Worm (Caenorhabditis elegans) whole organism, L4 larva: ENCODE measurements around the gene T13C2.3.
A peak's percentile ranks its signal among the peaks of the same experiment; 100 is the strongest.

Experiments used
- F10B5.3 ChIP-seq: sonication (generic microtip); optimal IDR thresholded peaks from 2 replicates; lab custom pipeline; 2016; ENCODE audit warnings: mild to moderate bottlenecking, missing genetic modification characterization, missing compliant biosample characterization
- R02D3.7 ChIP-seq: fragments of 150-350 bp; sonication (generic microtip); optimal IDR thresholded peaks from 3 replicates; lab custom pipeline; 2014; ENCODE audit warnings: missing biosample characterization, missing genetic modification characterization
- T20F7.1 ChIP-seq: fragments of 200-800 bp; sonication (Bioruptor generic); optimal IDR thresholded peaks from 2 replicates; lab custom pipeline; 2018; ENCODE audit warnings: mild to moderate bottlenecking, missing genetic modification characterization, missing compliant biosample characterization
- Y75B8A.6 ChIP-seq: fragments of 200-800 bp; sonication (Bioruptor generic); IDR thresholded peaks from 2 replicates; pipeline ENCODE4 v1.3.6; 2022; ENCODE audit warnings: missing genetic modification reagents, missing genetic modification characterization, missing compliant biosample characterization
- ZK546.5 ChIP-seq, 2 experiments: sonication (generic microtip); optimal IDR thresholded peaks; 2 replicates each; lab custom pipeline; 2017; ENCODE audit warnings: missing biosample characterization in 2 of 2, missing genetic modification characterization in 2 of 2
- aha-1 ChIP-seq: fragments of 150-350 bp; peaks from one replicate; lab custom pipeline; 2014; ENCODE audit warnings: missing biosample characterization, missing genetic modification characterization
- attf-4 ChIP-seq: sonication (generic microtip); optimal IDR thresholded peaks from 3 replicates; lab custom pipeline; 2017; ENCODE audit warnings: missing biosample characterization, missing genetic modification characterization
- ceh-20 ChIP-seq: fragments of 200-800 bp; sonication (Bioruptor generic); IDR thresholded peaks from 2 replicates; pipeline ENCODE4 v1.3.6; 2022; ENCODE audit warnings: missing genetic modification reagents, missing genetic modification characterization, missing compliant biosample characterization
- ceh-28 ChIP-seq: fragments of 150-350 bp; optimal IDR thresholded peaks from 2 replicates; lab custom pipeline; 2014; ENCODE audit warnings: missing biosample characterization, missing genetic modification reagents, missing genetic modification characterization
- cey-2 ChIP-seq: sonication (generic microtip); optimal IDR thresholded peaks from 3 replicates; lab custom pipeline; 2017; ENCODE audit warnings: missing genetic modification characterization, mild to moderate bottlenecking, missing compliant biosample characterization, antibody characterized with exemption, borderline replicate concordance; ENCODE audit not compliant: insufficient read depth
- ctbp-1 ChIP-seq: fragments of 200-800 bp; sonication (Bioruptor generic); IDR thresholded peaks from 2 replicates; pipeline ENCODE4 v1.3.6; 2022; ENCODE audit warnings: missing genetic modification reagents, missing genetic modification characterization, missing compliant biosample characterization
- daf-12 ChIP-seq: fragments of 150-350 bp; optimal IDR thresholded peaks from 2 replicates; lab custom pipeline; 2014; ENCODE audit warnings: missing biosample characterization, missing genetic modification reagents, missing genetic modification characterization
- daf-16 ChIP-seq, 3 experiments: sonication (generic microtip); optimal IDR thresholded peaks; 2 replicates each; lab custom pipeline; 2016 to 2017; ENCODE audit warnings: missing genetic modification characterization in 3 of 3, missing genetic modification reagents in 3 of 3, mild to moderate bottlenecking in 2 of 3, missing compliant biosample characterization in 2 of 3, missing biosample characterization in 1 of 3, moderate library complexity in 1 of 3
- daf-19 ChIP-seq: fragments of 200-800 bp; sonication (Bioruptor generic); conservative IDR thresholded peaks from 2 replicates; pipeline ENCODE4 v1.3.6; 2022; ENCODE audit warnings: missing genetic modification characterization, missing compliant biosample characterization
- dmd-6 ChIP-seq: fragments of 200-800 bp; sonication (Bioruptor generic); IDR thresholded peaks from 2 replicates; pipeline ENCODE4 v1.3.6; 2022; ENCODE audit warnings: missing genetic modification reagents, missing genetic modification characterization, missing compliant biosample characterization
- dmd-8 ChIP-seq: fragments of 200-800 bp; sonication (Bioruptor generic); IDR thresholded peaks from 2 replicates; pipeline ENCODE4 v1.3.6; 2022; ENCODE audit warnings: missing genetic modification characterization, missing compliant biosample characterization
- fos-1 ChIP-seq: fragments of 150-350 bp; optimal IDR thresholded peaks from 2 replicates; lab custom pipeline; 2014; ENCODE audit warnings: missing biosample characterization, missing genetic modification characterization
- gei-8 ChIP-seq: fragments of 200-800 bp; sonication (Bioruptor generic); optimal IDR thresholded peaks from 2 replicates; lab custom pipeline; 2018; ENCODE audit warnings: mild to moderate bottlenecking, missing genetic modification characterization, missing compliant biosample characterization
- hif-1 ChIP-seq, 2 experiments: sonication (generic microtip); optimal IDR thresholded peaks; 2 replicates each; lab custom pipeline; 2016 to 2017; ENCODE audit warnings: missing compliant biosample characterization in 2 of 2, missing genetic modification characterization in 2 of 2, missing genetic modification reagents in 2 of 2, missing genotype in 2 of 2, mild to moderate bottlenecking in 1 of 2
- hlh-11 ChIP-seq: fragments of 200-800 bp; sonication (Bioruptor generic); optimal IDR thresholded peaks from 2 replicates; lab custom pipeline; 2018; ENCODE audit warnings: mild to moderate bottlenecking, missing genetic modification characterization, missing compliant biosample characterization
- hmg-1.1 ChIP-seq: fragments of 200-800 bp; sonication (Bioruptor generic); IDR thresholded peaks from 2 replicates; pipeline ENCODE4 v1.3.6; 2022; ENCODE audit warnings: missing genetic modification reagents, missing genetic modification characterization, missing compliant biosample characterization
- lin-39 ChIP-seq: fragments of 150-350 bp; optimal IDR thresholded peaks from 2 replicates; lab custom pipeline; 2014; ENCODE audit warnings: missing biosample characterization, missing genetic modification reagents, missing genetic modification characterization
- lir-3 ChIP-seq: sonication (generic microtip); optimal IDR thresholded peaks from 2 replicates; lab custom pipeline; 2016; ENCODE audit warnings: mild to moderate bottlenecking, missing genetic modification characterization, missing compliant biosample characterization
- lsy-2 ChIP-seq, 2 experiments: fragments of 150-350 bp in 1 of 2; sonication (generic microtip) in 1 of 2; optimal IDR thresholded peaks; 2 replicates each; lab custom pipeline; 2014 to 2017; ENCODE audit warnings: missing biosample characterization in 2 of 2, missing genetic modification characterization in 2 of 2
- madf-5 ChIP-seq, 2 experiments: fragments of 200-800 bp; sonication (Bioruptor generic); IDR thresholded peaks; 2 replicates each; pipeline ENCODE4 v1.3.6; 2022; ENCODE audit warnings: missing compliant biosample characterization in 2 of 2, missing genetic modification characterization in 2 of 2
- mdl-1 ChIP-seq, 2 experiments: fragments of 150-350 bp in 1 of 2; sonication (generic microtip) in 1 of 2; optimal IDR thresholded peaks; 2 replicates each; lab custom pipeline; 2014 to 2017; ENCODE audit warnings: missing biosample characterization in 2 of 2, missing genetic modification characterization in 2 of 2
- mes-2 ChIP-seq: sonication (generic microtip); optimal IDR thresholded peaks from 2 replicates; lab custom pipeline; 2016; ENCODE audit warnings: missing genotype, mild to moderate bottlenecking, missing genetic modification characterization, missing compliant biosample characterization; ENCODE audit not compliant: poor library complexity, severe bottlenecking
- mxl-2 ChIP-seq: fragments of 200-800 bp; sonication (Bioruptor generic); conservative IDR thresholded peaks from 2 replicates; pipeline ENCODE4 v1.3.6; 2022; ENCODE audit warnings: missing genetic modification reagents, missing genetic modification characterization, missing compliant biosample characterization
- nhr-11 ChIP-seq: fragments of 150-350 bp; optimal IDR thresholded peaks from 2 replicates; lab custom pipeline; 2014; ENCODE audit warnings: missing biosample characterization, missing genetic modification characterization
- nhr-25 ChIP-seq: sonication (generic microtip); optimal IDR thresholded peaks from 2 replicates; lab custom pipeline; 2017; ENCODE audit warnings: missing genetic modification characterization, mild to moderate bottlenecking, missing compliant biosample characterization, antibody characterized with exemption, moderate library complexity, borderline replicate concordance; ENCODE audit not compliant: insufficient read depth
- nhr-28 ChIP-seq: fragments of 150-350 bp; optimal IDR thresholded peaks from 2 replicates; lab custom pipeline; 2014; ENCODE audit warnings: missing biosample characterization, missing genetic modification characterization
- nhr-41 ChIP-seq: fragments of 200-800 bp; sonication (Bioruptor generic); IDR thresholded peaks from 2 replicates; pipeline ENCODE4 v1.3.6; 2022; ENCODE audit warnings: missing genetic modification reagents, missing genetic modification characterization, missing compliant biosample characterization
- pha-4 ChIP-seq, 2 experiments: fragments of 150-350 bp in 1 of 2; fragments of 200-800 bp in 1 of 2; sonication (Bioruptor generic) in 1 of 2; IDR thresholded peaks in 1 of 2; optimal IDR thresholded peaks in 1 of 2; 2 replicates each; pipeline versions ENCODE4 v1.3.6 to Lab custom; 2014 to 2022; ENCODE audit warnings: missing genetic modification characterization in 2 of 2, missing genetic modification reagents in 2 of 2, missing biosample characterization in 1 of 2, missing compliant biosample characterization in 1 of 2
- pqm-1 ChIP-seq: sonication (generic microtip); optimal IDR thresholded peaks from 2 replicates; lab custom pipeline; 2017; ENCODE audit warnings: missing biosample characterization, missing genetic modification characterization
- spr-3 ChIP-seq: fragments of 200-800 bp; sonication (Bioruptor generic); optimal IDR thresholded peaks from 2 replicates; lab custom pipeline; 2018; ENCODE audit warnings: mild to moderate bottlenecking, missing genetic modification characterization, missing compliant biosample characterization
- tra-1 ChIP-seq: fragments of 200-800 bp; sonication (Bioruptor generic); IDR thresholded peaks from 2 replicates; pipeline ENCODE4 v1.3.6; 2022; ENCODE audit warnings: missing genetic modification reagents, missing genetic modification characterization, missing compliant biosample characterization
- unc-62 ChIP-seq, 3 experiments: fragments of 150-350 bp in 1 of 3; sonication (generic microtip); optimal IDR thresholded peaks in 2 of 3; peaks in 1 of 3; 1 replicate in 1 of 3; 2 replicates in 2 of 3; lab custom pipeline; 2014 to 2017; ENCODE audit warnings: missing biosample characterization in 3 of 3, missing genetic modification characterization in 3 of 3, missing genetic modification reagents in 3 of 3, missing genotype in 1 of 3
- vab-7 ChIP-seq: fragments of 200-800 bp; sonication (Bioruptor generic); IDR thresholded peaks from 2 replicates; pipeline ENCODE4 v1.3.6; 2022; ENCODE audit warnings: missing genetic modification reagents, missing genetic modification characterization, missing compliant biosample characterization
- zip-2 ChIP-seq: fragments of 150-350 bp; optimal IDR thresholded peaks from 2 replicates; lab custom pipeline; 2014; ENCODE audit warnings: missing biosample characterization, missing genetic modification characterization

Gene T13C2.3

ce11 chrII:6838977-6839376 lies 49.9 kb downstream of the T13C2.3 start (continued):
- peak; percentile 8 for TF ChIP-seq nhr-28 (tag; lab: Kevin White, UChicago)
- peak; percentile 99 for TF ChIP-seq aha-1
- no peak for TF ChIP-seq Y75B8A.6 (GFP tag; lab: Robert Waterston, UW)
- 0 out of 2 replicates have a peak, but pooled peaks have one; percentile 9 for TF ChIP-seq ceh-20 (GFP tag; lab: Robert Waterston, UW)
- TF ChIP-seq fos-1 (tag; lab: Kevin White, UChicago), result no peak
- TF ChIP-seq zip-2, result no peak
- peak; percentile 42 for TF ChIP-seq mes-2 (tag; lab: Kevin White, UChicago)
- no peak for TF ChIP-seq daf-19 (GFP tag; lab: Robert Waterston, UW)
- no peak for TF ChIP-seq R02D3.7 (tag; lab: Kevin White, UChicago)
- 0 out of 2 replicates have a peak, but pooled peaks have one; percentile 52 for TF ChIP-seq tra-1 (GFP tag; lab: Robert Waterston, UW)
- TF ChIP-seq ceh-28 (tag; lab: Kevin White, UChicago), result no peak
- no peak for TF ChIP-seq lin-39 (tag; lab: Kevin White, UChicago)
- TF ChIP-seq spr-3 (GFP tag; lab: Kevin White, UChicago), result no peak
- TF ChIP-seq daf-12 (tag; lab: Kevin White, UChicago), result no peak
- TF ChIP-seq nhr-11 (tag; lab: Kevin White, UChicago), result peak; percentile 40
- no peak for TF ChIP-seq T20F7.1 (GFP tag; lab: Kevin White, UChicago)
- TF ChIP-seq attf-4 (tag; lab: Kevin White, UChicago), result no peak
- no peak for TF ChIP-seq pha-4 (GFP tag; IDR thresholded peaks at IDR 0.05; lab: Robert Waterston, UW)
- no peak for TF ChIP-seq pha-4 (tag; optimal IDR thresholded peaks at IDR 0.05; lab: Kevin White, UChicago)
- TF ChIP-seq cey-2 (tag; lab: Kevin White, UChicago), result no peak
- TF ChIP-seq lsy-2 (tag; optimal IDR thresholded peaks at IDR 0.05; lab: Kevin White, UChicago), result peak in 1 of 2 experiments; percentile 49
- TF ChIP-seq hif-1 (tag; optimal IDR thresholded peaks at IDR 0.05; lab: Kevin White, UChicago), result peak in 1 of 2 experiments; percentile 27
- TF ChIP-seq madf-5 (GFP tag; IDR thresholded peaks at IDR 0.05; lab: Robert Waterston, UW), result no peak
- no peak for TF ChIP-seq dmd-8
- peak; percentile 55 for TF ChIP-seq dmd-6 (GFP tag; lab: Robert Waterston, UW)
- TF ChIP-seq nhr-41 (GFP tag; lab: Robert Waterston, UW), result no peak
- TF ChIP-seq nhr-25, result no peak
- no peak for TF ChIP-seq vab-7 (GFP tag; lab: Robert Waterston, UW)
- no peak for TF ChIP-seq gei-8 (GFP tag; lab: Kevin White, UChicago)
- no peak for TF ChIP-seq mxl-2 (GFP tag; lab: Robert Waterston, UW)

ce11 chrII:6840663-6841062 lies 51.6 kb downstream of the T13C2.3 start:
- TF ChIP-seq madf-5 (GFP tag; IDR thresholded peaks at IDR 0.05; lab: Robert Waterston, UW) (no peak), hlh-11 (tag; lab: Kevin White, UChicago) (no peak), ZK546.5 (tag; optimal IDR thresholded peaks at IDR 0.05; lab: Kevin White, UChicago) (no peak), pha-4 (GFP tag; IDR thresholded peaks at IDR 0.05; lab: Robert Waterston, UW) (no peak), pha-4 (tag; optimal IDR thresholded peaks at IDR 0.05; lab: Kevin White, UChicago) (peak; percentile 13), unc-62 (GFP tag; optimal IDR thresholded peaks at IDR 0.05 in 1 of 2; lab: Kevin White, UChicago) (peak in 1 of 2 experiments; percentile 93), unc-62 (tag; optimal IDR thresholded peaks at IDR 0.05; lab: Kevin White, UChicago) (no peak), ctbp-1 (no peak), F10B5.3 (tag; lab: Kevin White, UChicago) (no peak), dmd-6 (GFP tag; lab: Robert Waterston, UW) (no peak)

DNA sequence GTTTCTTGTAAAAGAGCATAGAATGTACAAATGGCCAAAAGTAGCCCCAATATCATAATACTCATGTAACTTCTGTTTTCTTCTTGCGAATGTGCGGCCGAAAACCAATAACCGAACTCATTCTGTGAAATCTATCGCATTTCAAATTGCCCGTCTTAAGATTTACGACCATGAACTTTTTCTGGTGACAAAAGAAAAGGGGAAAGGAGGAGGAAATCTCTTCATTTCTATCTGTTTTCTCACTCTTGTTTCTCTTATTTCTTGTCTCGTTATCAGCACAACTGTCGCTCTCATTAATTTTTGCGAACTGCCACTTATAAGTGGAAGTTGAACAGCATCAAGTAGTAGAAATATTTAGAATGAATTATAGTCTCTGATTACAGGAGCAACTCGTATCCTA lies 52.1 kb downstream of the T13C2.3 start:
- peak in 1 of 2 experiments; percentile 92 for TF ChIP-seq unc-62 (GFP tag; optimal IDR thresholded peaks at IDR 0.05 in 1 of 2; lab: Kevin White, UChicago)
- TF ChIP-seq unc-62 (tag; optimal IDR thresholded peaks at IDR 0.05; lab: Kevin White, UChicago), result no peak
- no peak for TF ChIP-seq pqm-1 (tag; lab: Kevin White, UChicago)
- peak; percentile 38 for TF ChIP-seq dmd-6 (GFP tag; lab: Robert Waterston, UW)
- peak in 1 of 2 experiments; percentile 56 for TF ChIP-seq mdl-1 (tag; optimal IDR thresholded peaks at IDR 0.05; lab: Kevin White, UChicago)
- no peak for TF ChIP-seq nhr-25
- TF ChIP-seq pha-4 (GFP tag; IDR thresholded peaks at IDR 0.05; lab: Robert Waterston, UW), result no peak
- TF ChIP-seq pha-4 (tag; optimal IDR thresholded peaks at IDR 0.05; lab: Kevin White, UChicago), result no peak
- no peak for TF ChIP-seq lir-3 (tag; lab: Kevin White, UChicago)
- TF ChIP-seq hlh-11 (tag; lab: Kevin White, UChicago), result peak; percentile 48
- no peak for TF ChIP-seq daf-12 (tag; lab: Kevin White, UChicago)
- TF ChIP-seq aha-1, result peak; percentile 31
- peak; percentile 68 for TF ChIP-seq nhr-28 (tag; lab: Kevin White, UChicago)
- no peak for TF ChIP-seq hmg-1.1 (GFP tag; lab: Robert Waterston, UW)
- no peak for TF ChIP-seq daf-16 (GFP tag; optimal IDR thresholded peaks at IDR 0.05; lab: Kevin White, UChicago)
- peak; percentile 20 for TF ChIP-seq daf-16 (tag; optimal IDR thresholded peaks at IDR 0.05; lab: Kevin White, UChicago)
- no peak for TF ChIP-seq nhr-41 (GFP tag; lab: Robert Waterston, UW)
- TF ChIP-seq, all 104 proteins: peak for 7
